Fruit fly (Drosophila melanogaster) whole organism, embryonic: ENCODE measurements around the gene CG11353.

ENCODE experiments used
- Awh ChIP-seq: fragments of 200-800 bp; sonication (Bioruptor generic); IDR thresholded peaks from 2 replicates; pipeline ENCODE4, ENCODE4 v1.3.6; 2022; ENCODE audit warnings: missing biosample characterization, missing genetic modification characterization
- Bteb2 ChIP-seq: fragments of 200-800 bp; sonication (Bioruptor generic); optimal IDR thresholded peaks from 2 replicates; lab custom pipeline; 2016; ENCODE audit warnings: missing biosample characterization, missing genetic modification characterization
- CG10209 ChIP-seq: fragments of 200-800 bp; sonication (Bioruptor generic); optimal IDR thresholded peaks from 3 replicates; lab custom pipeline; 2017; ENCODE audit warnings: missing biosample characterization, mild to moderate bottlenecking, missing genetic modification characterization, missing genetic modification reagents
- CG11560 ChIP-seq: fragments of 200-800 bp; sonication (Bioruptor generic); IDR thresholded peaks from 3 replicates; pipeline ENCODE4 v1.3.6; 2022; ENCODE audit warnings: missing biosample characterization, missing genetic modification characterization
- CG12219 ChIP-seq: fragments of 200-800 bp; sonication (Bioruptor generic); optimal IDR thresholded peaks from 3 replicates; lab custom pipeline; 2018; ENCODE audit warnings: missing biosample characterization, mild to moderate bottlenecking, missing genetic modification characterization
- CG13287 ChIP-seq: fragments of 200-800 bp; sonication (Bioruptor generic); IDR thresholded peaks from 2 replicates; pipeline ENCODE4 v1.3.6; 2022; ENCODE audit warnings: missing biosample characterization, missing genetic modification characterization; ENCODE audit not compliant: partially characterized antibody
- CG14050 ChIP-seq: fragments of 200-800 bp; sonication (Bioruptor generic); IDR thresholded peaks from 3 replicates; pipeline ENCODE4 v1.3.6; 2022; ENCODE audit warnings: missing biosample characterization, missing genetic modification characterization
- CG14710 ChIP-seq: fragments of 200-800 bp; sonication (Bioruptor generic); optimal IDR thresholded peaks from 3 replicates; lab custom pipeline; 2019; ENCODE audit warnings: missing biosample characterization, mild to moderate bottlenecking, missing genetic modification characterization, moderate library complexity
- CG15011 ChIP-seq: fragments of 200-800 bp; sonication (Bioruptor generic); optimal IDR thresholded peaks from 3 replicates; lab custom pipeline; 2018; ENCODE audit warnings: missing biosample characterization, mild to moderate bottlenecking, missing genetic modification characterization
- CG15696 ChIP-seq: fragments of 200-800 bp; sonication (Bioruptor generic); optimal IDR thresholded peaks from 2 replicates; lab custom pipeline; 2019; ENCODE audit warnings: missing biosample characterization, mild to moderate bottlenecking, missing genetic modification characterization, moderate library complexity
- CG1603 ChIP-seq: fragments of 200-800 bp; sonication (Bioruptor generic); optimal IDR thresholded peaks from 2 replicates; lab custom pipeline; 2019; ENCODE audit warnings: missing biosample characterization, mild to moderate bottlenecking, missing genetic modification characterization, moderate library complexity
- CG2678 ChIP-seq: fragments of 200-800 bp; sonication (Bioruptor generic); optimal IDR thresholded peaks from 3 replicates; lab custom pipeline; 2019; ENCODE audit warnings: missing biosample characterization, mild to moderate bottlenecking, missing genetic modification characterization, moderate library complexity
- CG3163 ChIP-seq: fragments of 200-800 bp; sonication (Bioruptor generic); optimal IDR thresholded peaks from 3 replicates; lab custom pipeline; 2016; ENCODE audit warnings: missing biosample characterization, missing genetic modification characterization
- CG34422 ChIP-seq: fragments of 200-800 bp; sonication (Bioruptor generic); IDR thresholded peaks from 3 replicates; pipeline ENCODE4 v1.3.6; 2022; ENCODE audit warnings: missing biosample characterization, missing genetic modification characterization
- CG3838 ChIP-seq: fragments of 200-800 bp; sonication (Bioruptor generic); optimal IDR thresholded peaks from 3 replicates; lab custom pipeline; 2016; ENCODE audit warnings: missing biosample characterization, missing genetic modification characterization
- CG4820 ChIP-seq: fragments of 200-800 bp; sonication (Bioruptor generic); optimal IDR thresholded peaks from 3 replicates; lab custom pipeline; 2016; ENCODE audit warnings: missing biosample characterization, missing genetic modification characterization
- CG6175 ChIP-seq: fragments of 200-800 bp; sonication (Bioruptor generic); IDR thresholded peaks from 3 replicates; pipeline ENCODE4 v1.3.6; 2022; ENCODE audit warnings: missing biosample characterization, missing genetic modification characterization
- CG8765 ChIP-seq: fragments of 200-800 bp; sonication (Bioruptor generic); IDR thresholded peaks from 2 replicates; pipeline ENCODE4 v1.3.6; 2022; ENCODE audit warnings: missing biosample characterization, missing genetic modification characterization
- Dad ChIP-seq: fragments of 200-800 bp; sonication (Bioruptor generic); optimal IDR thresholded peaks from 3 replicates; lab custom pipeline; 2016; ENCODE audit warnings: missing biosample characterization, missing genetic modification characterization
- Dbx ChIP-seq: fragments of 200-800 bp; sonication (Bioruptor generic); IDR thresholded peaks from 3 replicates; pipeline ENCODE4 v1.3.6; 2022; ENCODE audit warnings: missing biosample characterization, missing genetic modification characterization
- Dip3 ChIP-seq: fragments of 200-800 bp; sonication (Bioruptor generic); optimal IDR thresholded peaks from 3 replicates; lab custom pipeline; 2016; ENCODE audit warnings: missing biosample characterization, missing genetic modification characterization
- E2f1 ChIP-seq: fragments of 200-800 bp; sonication (Bioruptor generic); IDR thresholded peaks from 2 replicates; pipeline ENCODE4 v1.3.6; 2022; ENCODE audit warnings: missing biosample characterization, missing genetic modification characterization
- HLH54F ChIP-seq: fragments of 200-800 bp; sonication (Bioruptor generic); optimal IDR thresholded peaks from 3 replicates; lab custom pipeline; 2016; ENCODE audit warnings: missing biosample characterization, missing genetic modification characterization
- Hey ChIP-seq: fragments of 200-800 bp; sonication (Bioruptor generic); optimal IDR thresholded peaks from 3 replicates; lab custom pipeline; 2018; ENCODE audit warnings: missing biosample characterization, mild to moderate bottlenecking, missing genetic modification characterization
- Jarid2 ChIP-seq: fragments of 200-800 bp; sonication (Bioruptor generic); optimal IDR thresholded peaks from 3 replicates; lab custom pipeline; 2017; ENCODE audit warnings: mild to moderate bottlenecking, missing biosample characterization, missing genetic modification reagents, missing genetic modification characterization
- Mad ChIP-seq: fragments of 200-800 bp; sonication (Bioruptor generic); optimal IDR thresholded peaks from 2 replicates; lab custom pipeline; 2016; ENCODE audit warnings: missing biosample characterization, missing genetic modification characterization
- Nf-YB ChIP-seq: fragments of 200-800 bp; sonication (Bioruptor generic); optimal IDR thresholded peaks from 3 replicates; lab custom pipeline; 2019; ENCODE audit warnings: missing biosample characterization, mild to moderate bottlenecking, missing genetic modification characterization, moderate library complexity
- Oli ChIP-seq: fragments of 200-800 bp; sonication (Bioruptor generic); optimal IDR thresholded peaks from 2 replicates; lab custom pipeline; 2018; ENCODE audit warnings: missing biosample characterization, mild to moderate bottlenecking, missing genetic modification characterization, moderate library complexity
- Opbp ChIP-seq: fragments of 200-800 bp; sonication (Bioruptor generic); IDR thresholded peaks from 3 replicates; pipeline ENCODE4 v1.3.6; 2022; ENCODE audit warnings: missing biosample characterization, missing genetic modification characterization; ENCODE audit not compliant: partially characterized antibody
- Scr ChIP-seq: fragments of 200-800 bp; sonication (Bioruptor generic); IDR thresholded peaks from 2 replicates; pipeline ENCODE4 v1.3.6; 2022; ENCODE audit warnings: missing biosample characterization, missing genetic modification characterization; ENCODE audit not compliant: partially characterized antibody
- Six4 ChIP-seq: fragments of 200-800 bp; sonication (Bioruptor generic); optimal IDR thresholded peaks from 2 replicates; lab custom pipeline; 2016; ENCODE audit warnings: missing biosample characterization, missing genetic modification characterization
- Trl ChIP-seq, 3 experiments: fragments of >200 bp in 2 of 3; fragments of 200-800 bp in 1 of 3; sonication (Bioruptor generic) in 1 of 3; optimal IDR thresholded peaks; 2 replicates in 1 of 3; 3 replicates in 2 of 3; lab custom pipeline; 2016 to 2017; ENCODE audit warnings: missing biosample characterization in 1 of 3, missing genetic modification characterization in 1 of 3
- abd-A ChIP-seq: fragments of 200-800 bp; sonication (Bioruptor generic); optimal IDR thresholded peaks from 3 replicates; lab custom pipeline; 2019; ENCODE audit warnings: missing biosample characterization, mild to moderate bottlenecking, missing genetic modification characterization, moderate library complexity
- chn ChIP-seq: fragments of 200-800 bp; sonication (Bioruptor generic); optimal IDR thresholded peaks from 2 replicates; lab custom pipeline; 2016; ENCODE audit warnings: missing biosample characterization, missing genetic modification characterization
- ci ChIP-seq: fragments of 200-800 bp; sonication (Bioruptor generic); IDR thresholded peaks from 3 replicates; pipeline ENCODE4 v1.3.6; 2022; ENCODE audit warnings: missing biosample characterization, missing genetic modification characterization
- eyg ChIP-seq: fragments of 200-800 bp; sonication (Bioruptor generic); optimal IDR thresholded peaks from 3 replicates; lab custom pipeline; 2016; ENCODE audit warnings: missing biosample characterization, missing genetic modification characterization
- fd102C ChIP-seq: fragments of 200-800 bp; sonication (Bioruptor generic); optimal IDR thresholded peaks from 2 replicates; lab custom pipeline; 2018; ENCODE audit warnings: missing biosample characterization, mild to moderate bottlenecking, missing genetic modification characterization, moderate library complexity
- fd64A ChIP-seq: fragments of 200-800 bp; sonication (Bioruptor generic); optimal IDR thresholded peaks from 3 replicates; lab custom pipeline; 2018; ENCODE audit warnings: missing biosample characterization, mild to moderate bottlenecking, missing genetic modification characterization
- h ChIP-seq: fragments of >200 bp; optimal IDR thresholded peaks from 2 replicates; lab custom pipeline; 2017
- inv ChIP-seq: fragments of 200-800 bp; sonication (Bioruptor generic); IDR thresholded peaks from 2 replicates; pipeline ENCODE4 v1.3.6; 2022; ENCODE audit warnings: missing biosample characterization, missing genetic modification characterization; ENCODE audit not compliant: partially characterized antibody
- luna ChIP-seq: fragments of 200-800 bp; sonication (Bioruptor generic); optimal IDR thresholded peaks from 2 replicates; lab custom pipeline; 2016; ENCODE audit warnings: missing biosample characterization, missing genetic modification characterization
- nerfin-2 ChIP-seq: fragments of 200-800 bp; sonication (Bioruptor generic); IDR thresholded peaks from 2 replicates; pipeline ENCODE4 v1.3.6; 2022; ENCODE audit warnings: missing biosample characterization, missing genetic modification characterization; ENCODE audit not compliant: partially characterized antibody
- otp ChIP-seq: fragments of 200-800 bp; sonication (Bioruptor generic); IDR thresholded peaks from 3 replicates; pipeline ENCODE4, ENCODE4 v1.3.6; 2022; ENCODE audit warnings: missing biosample characterization, missing genetic modification characterization
- run ChIP-seq: fragments of 200-800 bp; sonication (Bioruptor generic); optimal IDR thresholded peaks from 3 replicates; lab custom pipeline; 2018; ENCODE audit warnings: missing biosample characterization, mild to moderate bottlenecking, missing genetic modification characterization
- sc ChIP-seq, 3 experiments: fragments of >200 bp in 2 of 3; fragments of 200-800 bp in 1 of 3; sonication (Bioruptor generic) in 1 of 3; optimal IDR thresholded peaks; 2 replicates in 2 of 3; 3 replicates in 1 of 3; lab custom pipeline; 2017; ENCODE audit warnings: mild to moderate bottlenecking in 1 of 3, missing biosample characterization in 1 of 3, missing genetic modification characterization in 1 of 3, missing genetic modification reagents in 1 of 3
- sd ChIP-seq: fragments of 200-800 bp; sonication (Bioruptor generic); optimal IDR thresholded peaks from 3 replicates; lab custom pipeline; 2018; ENCODE audit warnings: missing biosample characterization, mild to moderate bottlenecking, missing genetic modification characterization, moderate library complexity
- sisA ChIP-seq: fragments of 200-800 bp; sonication (Bioruptor generic); IDR thresholded peaks from 2 replicates; pipeline ENCODE4 v1.3.6; 2022; ENCODE audit warnings: missing biosample characterization, missing genetic modification characterization
- slp2 ChIP-seq: fragments of 200-800 bp; sonication (Bioruptor generic); optimal IDR thresholded peaks from 2 replicates; lab custom pipeline; 2016; ENCODE audit warnings: missing biosample characterization, missing genetic modification characterization
- ssp ChIP-seq: fragments of 200-800 bp; sonication (Bioruptor generic); IDR thresholded peaks from 2 replicates; pipeline ENCODE4 v1.3.6; 2022; ENCODE audit warnings: missing biosample characterization, missing genetic modification characterization
- tgo ChIP-seq: fragments of 200-800 bp; sonication (Bioruptor generic); IDR thresholded peaks from 3 replicates; pipeline ENCODE4 v1.3.6; 2022; ENCODE audit warnings: missing biosample characterization, missing genetic modification characterization
- z ChIP-seq: fragments of 200-800 bp; sonication (Bioruptor generic); IDR thresholded peaks from 3 replicates; pipeline ENCODE4 v1.3.6; 2022; ENCODE audit warnings: missing biosample characterization, missing genetic modification characterization

The CG11353 gene

DNA sequence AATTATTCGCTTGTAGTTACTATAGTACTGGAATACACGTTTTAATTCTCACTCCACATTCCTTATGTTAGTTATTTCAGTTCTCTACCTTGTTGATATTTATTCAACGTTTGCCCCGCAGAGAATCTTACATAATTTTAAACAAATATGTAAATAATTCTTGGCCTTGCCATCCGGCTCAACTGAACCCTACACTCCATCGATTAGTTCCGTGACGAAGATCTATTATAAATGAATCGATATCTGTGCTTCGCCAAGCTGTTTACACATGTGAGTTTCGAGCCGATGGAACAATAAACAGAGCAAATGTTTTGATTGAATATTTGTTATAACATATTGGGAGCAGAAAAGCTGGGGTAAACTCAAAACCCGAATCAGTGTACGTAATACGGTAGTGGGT is 11.2 kb upstream of the CG11353 start (continued):
- no peak for TF ChIP-seq sc (optimal IDR thresholded peaks at IDR 0.05; lab: Kevin White, UChicago)
- TF ChIP-seq sc (GFP tag; optimal IDR thresholded peaks at IDR 0.05; lab: Kevin White, UChicago), result no peak
- TF ChIP-seq CG15696 (tag; lab: Kevin White, UChicago), result no peak
- no peak for TF ChIP-seq h (lab: Kevin White, UChicago)
- TF ChIP-seq HLH54F, result no peak
- TF ChIP-seq Dbx (GFP tag; lab: Robert Waterston, UW), result peak; percentile 67
- peak; percentile 31 for TF ChIP-seq CG15011
- TF ChIP-seq Bteb2 (GFP tag; lab: Kevin White, UChicago), result peak; percentile 27
- TF ChIP-seq nerfin-2 (GFP tag; lab: Robert Waterston, UW), result no peak
- TF ChIP-seq Nf-YB (GFP tag; lab: Kevin White, UChicago), result no peak
- TF ChIP-seq CG11560 (tag; lab: Robert Waterston, UW), result no peak
- TF ChIP-seq CG4820 (GFP tag; lab: Kevin White, UChicago), result no peak
- no peak for TF ChIP-seq CG6175
- peak; percentile 25 for TF ChIP-seq fd64A (GFP tag; lab: Kevin White, UChicago)
- TF ChIP-seq CG14710 (tag; lab: Kevin White, UChicago), result no peak
- peak; percentile 26; the same call in 1 of the 3 replicates for TF ChIP-seq tgo
- no peak for TF ChIP-seq ssp (GFP tag; lab: Robert Waterston, UW)
- TF ChIP-seq luna (GFP tag; lab: Kevin White, UChicago), result peak; percentile 40
- no peak for TF ChIP-seq Jarid2 (GFP tag; lab: Kevin White, UChicago)
- TF ChIP-seq Dad (GFP tag; lab: Kevin White, UChicago), result no peak
- no peak for TF ChIP-seq Opbp
- TF ChIP-seq Six4 (GFP tag; lab: Kevin White, UChicago), result no peak
- no peak for TF ChIP-seq chn (GFP tag; lab: Kevin White, UChicago)
- TF ChIP-seq sisA (GFP tag; lab: Robert Waterston, UW), result no peak
- TF ChIP-seq E2f1, result peak; percentile 41; the same call in 1 of the 2 replicates
- no peak for TF ChIP-seq Scr (GFP tag; lab: Robert Waterston, UW)
- no peak for TF ChIP-seq ci (GFP tag; lab: Robert Waterston, UW)
- no peak for TF ChIP-seq CG3838 (GFP tag; lab: Kevin White, UChicago)
- peak; percentile 36 for TF ChIP-seq CG12219 (GFP tag; lab: Kevin White, UChicago)
- no peak for TF ChIP-seq abd-A (tag; lab: Kevin White, UChicago)
- no peak for TF ChIP-seq slp2
- TF ChIP-seq CG14050, result no peak
- TF ChIP-seq sd (tag; lab: Kevin White, UChicago), result peak; percentile 66
- no peak for TF ChIP-seq z (GFP tag; lab: Robert Waterston, UW)
- TF ChIP-seq CG3163 (GFP tag; lab: Kevin White, UChicago), result no peak
- no peak for TF ChIP-seq inv (GFP tag; lab: Robert Waterston, UW)
- peak; percentile 29; the same call in 1 of the 2 replicates for TF ChIP-seq Awh (GFP tag; lab: Robert Waterston, UW)
- peak; percentile 62 for TF ChIP-seq CG2678 (tag; lab: Kevin White, UChicago)
- TF ChIP-seq Mad (GFP tag; lab: Kevin White, UChicago), result no peak
- peak; percentile 37 for TF ChIP-seq eyg (GFP tag; lab: Kevin White, UChicago)
- TF ChIP-seq CG10209 (GFP tag; lab: Kevin White, UChicago), result peak; percentile 47
- no peak for TF ChIP-seq Trl (optimal IDR thresholded peaks at IDR 0.05; lab: Kevin White, UChicago)
- no peak for TF ChIP-seq Trl (GFP tag; optimal IDR thresholded peaks at IDR 0.05; lab: Kevin White, UChicago)
- TF ChIP-seq CG1603 (tag; lab: Kevin White, UChicago), result peak; percentile 20
- TF ChIP-seq fd102C (GFP tag; lab: Kevin White, UChicago), result no peak
- no peak for TF ChIP-seq otp (GFP tag; lab: Robert Waterston, UW)
- no peak for TF ChIP-seq Dip3 (GFP tag; lab: Kevin White, UChicago)
- no peak for TF ChIP-seq CG34422 (GFP tag; lab: Robert Waterston, UW)
- TF ChIP-seq CG8765 (GFP tag; lab: Robert Waterston, UW), result no peak
- no peak for TF ChIP-seq Hey
- TF ChIP-seq CG13287 (GFP tag; lab: Robert Waterston, UW), result no peak
- no peak for TF ChIP-seq Oli (tag; lab: Kevin White, UChicago)
- no peak for TF ChIP-seq run (tag; lab: Kevin White, UChicago)
